Worm (Caenorhabditis elegans) whole organism, L3 larva: ENCODE data around the gene F35C11.6.

Source experiments
- ZK546.5 ChIP-seq: sonication (generic microtip); optimal IDR thresholded peaks from 2 replicates; lab custom pipeline; 2017; ENCODE audit warnings: missing biosample characterization, missing genetic modification characterization
- aly-2 ChIP-seq: fragments of 150-350 bp; optimal IDR thresholded peaks from 2 replicates; lab custom pipeline; 2014; ENCODE audit warnings: missing biosample characterization, missing genetic modification characterization
- elt-1 ChIP-seq: fragments of 150-350 bp; optimal IDR thresholded peaks from 2 replicates; lab custom pipeline; 2014; ENCODE audit warnings: missing biosample characterization, missing genetic modification characterization
- elt-2 ChIP-seq: sonication (generic microtip); optimal IDR thresholded peaks from 2 replicates; lab custom pipeline; 2016; ENCODE audit warnings: missing genetic modification reagents, mild to moderate bottlenecking, missing genetic modification characterization, missing compliant biosample characterization
- fkh-10 ChIP-seq: sonication (generic microtip); optimal IDR thresholded peaks from 2 replicates; lab custom pipeline; 2017; ENCODE audit warnings: missing biosample characterization, missing genetic modification reagents, missing genetic modification characterization
- lin-15B ChIP-seq: fragments of 150-350 bp; optimal IDR thresholded peaks from 2 replicates; lab custom pipeline; 2014; ENCODE audit warnings: missing biosample characterization, missing genetic modification characterization
- nhr-11 ChIP-seq: fragments of 150-350 bp; optimal IDR thresholded peaks from 2 replicates; lab custom pipeline; 2014; ENCODE audit warnings: missing biosample characterization, missing genetic modification characterization
- nhr-25 ChIP-seq: sonication (generic microtip); optimal IDR thresholded peaks from 2 replicates; lab custom pipeline; 2017; ENCODE audit warnings: missing biosample characterization, missing genetic modification characterization
- pqm-1 ChIP-seq: fragments of 150-350 bp; optimal IDR thresholded peaks from 2 replicates; lab custom pipeline; 2017; ENCODE audit warnings: missing biosample characterization, missing genetic modification characterization, inconsistent platforms
- sea-2 ChIP-seq: fragments of 150-350 bp; sonication (generic microtip); optimal IDR thresholded peaks from 4 replicates; lab custom pipeline; 2014; ENCODE audit warnings: missing biosample characterization, missing genetic modification reagents, missing genetic modification characterization
- skn-1 ChIP-seq: fragments of 150-350 bp; optimal IDR thresholded peaks from 2 replicates; lab custom pipeline; 2014; ENCODE audit warnings: missing biosample characterization, missing genetic modification characterization
- snpc-4 ChIP-seq: fragments of 150-350 bp; optimal IDR thresholded peaks from 2 replicates; lab custom pipeline; 2014; ENCODE audit warnings: missing biosample characterization, missing genetic modification characterization
- unc-62 ChIP-seq: fragments of 150-350 bp; sonication (generic microtip); optimal IDR thresholded peaks from 4 replicates; lab custom pipeline; 2014; ENCODE audit warnings: missing biosample characterization, missing genetic modification reagents, missing genetic modification characterization
- ztf-11 ChIP-seq: fragments of 150-350 bp; optimal IDR thresholded peaks from 2 replicates; lab custom pipeline; 2014; ENCODE audit warnings: missing biosample characterization, missing genetic modification characterization

DNA sequence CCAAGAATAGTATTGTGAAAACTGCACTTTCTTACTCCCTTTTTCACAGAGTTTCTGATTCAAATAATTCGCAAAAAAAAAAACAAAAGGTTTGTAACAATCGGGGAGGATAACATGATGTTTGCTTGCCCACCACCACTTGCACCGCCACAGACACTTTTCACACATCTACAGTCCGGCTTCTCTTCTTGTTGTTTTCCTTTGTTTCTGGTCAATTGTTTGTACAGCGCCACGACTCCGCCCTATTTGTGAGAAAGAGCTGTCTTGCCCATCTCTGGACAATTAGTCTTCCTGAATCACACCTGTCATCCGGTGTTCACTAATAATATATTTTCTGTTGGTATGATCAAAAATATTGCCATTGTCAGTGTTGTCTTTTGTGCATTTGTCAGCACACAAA, 28.0 kb downstream of the F35C11.6 start, which contains the start of gene M110.9:
- no peak for TF ChIP-seq ztf-11
- no peak for TF ChIP-seq snpc-4 (tag; lab: Kevin White, UChicago)
- TF ChIP-seq nhr-11 (tag; lab: Kevin White, UChicago), result no peak
- TF ChIP-seq aly-2 (tag; lab: Kevin White, UChicago), result no peak
- TF ChIP-seq sea-2 (GFP tag; lab: Kevin White, UChicago), result no peak
- no peak for TF ChIP-seq elt-2
- no peak for TF ChIP-seq unc-62 (GFP tag; lab: Kevin White, UChicago)
- no peak for TF ChIP-seq skn-1 (tag; lab: Kevin White, UChicago)
- TF ChIP-seq lin-15B, result no peak
- TF ChIP-seq ZK546.5 (tag; lab: Kevin White, UChicago), result no peak
- TF ChIP-seq nhr-25 (tag; lab: Kevin White, UChicago), result no peak
- TF ChIP-seq fkh-10 (GFP tag; lab: Kevin White, UChicago), result no peak
- no peak for TF ChIP-seq pqm-1
- TF ChIP-seq elt-1, result no peak
